Fruit fly (Drosophila melanogaster): ENCODE results near the gene NTPase.
A peak's percentile ranks its signal among the peaks of the same experiment; 100 is the strongest.

Gene NTPase

DNA sequence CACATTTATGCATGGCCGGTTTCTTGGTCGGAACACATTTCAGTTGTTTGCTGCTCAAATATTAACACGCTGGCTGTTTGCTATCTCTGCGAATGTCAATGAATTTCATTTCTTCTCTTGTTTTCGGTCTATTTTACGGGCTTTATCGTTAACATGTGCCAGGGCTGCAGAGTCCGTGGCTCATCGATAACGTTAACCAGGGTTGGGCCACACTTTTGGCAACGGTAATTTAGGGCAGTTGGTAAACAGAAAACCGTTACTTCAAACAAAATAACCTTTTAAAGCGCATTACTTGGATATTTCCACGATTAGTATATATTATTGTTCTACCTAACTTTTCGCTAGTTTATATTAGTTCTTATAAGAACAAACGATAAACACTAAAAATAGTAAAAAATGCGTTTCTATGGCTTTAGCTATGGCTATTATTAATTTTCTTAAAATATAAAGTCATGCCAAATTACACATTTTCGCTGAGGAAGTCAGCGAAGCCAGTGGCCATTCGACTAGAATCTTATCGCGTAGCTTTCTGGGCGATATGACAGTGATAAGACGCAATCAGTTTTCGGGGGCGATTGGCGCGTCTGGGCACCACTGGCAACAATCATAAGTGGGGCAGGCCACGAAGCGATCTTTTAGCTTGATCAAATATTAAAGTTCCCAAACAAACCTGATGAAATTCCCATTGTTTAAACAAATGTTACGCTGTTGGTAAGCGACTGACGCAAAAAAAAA lies 2.5 kb downstream of the NTPase start (continued):
- TF ChIP-seq Sox102F (GFP tag; optimal IDR thresholded peaks at IDR 0.05): peak; percentile 30
- no peak for TF ChIP-seq CG4730 (GFP tag; IDR thresholded peaks at IDR 0.05)
- TF ChIP-seq CG10979 (tag; optimal IDR thresholded peaks at IDR 0.05): peak; percentile 13
- TF ChIP-seq hkb (optimal IDR thresholded peaks at IDR 0.05): no peak
- TF ChIP-seq hkb (GFP tag; IDR thresholded peaks at IDR 0.05): peak; percentile 47
- peak; percentile 29 for TF ChIP-seq tup (GFP tag; optimal IDR thresholded peaks at IDR 0.05)
- no peak; the same call in 1 of the 2 replicates for TF ChIP-seq gsb (GFP tag; IDR thresholded peaks at IDR 0.05)
- peak; percentile 48 for TF ChIP-seq D19A (tag; optimal IDR thresholded peaks at IDR 0.05)
- TF ChIP-seq knrl (GFP tag; IDR thresholded peaks at IDR 0.05; ENCODE audit: partially characterized antibody): no peak
- TF ChIP-seq tna (GFP tag; IDR thresholded peaks at IDR 0.05; ENCODE audit: partially characterized antibody): no peak
- TF ChIP-seq CG4854 (GFP tag; optimal IDR thresholded peaks at IDR 0.05): peak; percentile 29
- peak; percentile 57 for TF ChIP-seq CG11504 (tag; optimal IDR thresholded peaks at IDR 0.05)
- TF ChIP-seq repo (GFP tag; optimal IDR thresholded peaks at IDR 0.05): no peak
- TF ChIP-seq vnd (GFP tag; IDR thresholded peaks at IDR 0.05; ENCODE audit: partially characterized antibody): no peak
- TF ChIP-seq Opbp (GFP tag; IDR thresholded peaks at IDR 0.05; ENCODE audit: partially characterized antibody): no peak; the same call in 2 of the 3 replicates
- no peak for TF ChIP-seq kah (GFP tag; optimal IDR thresholded peaks at IDR 0.05)
- peak; percentile 13; the same call in 1 of the 2 replicates for TF ChIP-seq CG6689 (GFP tag; IDR thresholded peaks at IDR 0.05)
- no peak for TF ChIP-seq Hr39 (optimal IDR thresholded peaks at IDR 0.05)
- TF ChIP-seq CHES-1-like (GFP tag; optimal IDR thresholded peaks at IDR 0.05): peak; percentile 47
- TF ChIP-seq grn (GFP tag; optimal IDR thresholded peaks at IDR 0.05): peak; percentile 96
- peak; percentile 64 for TF ChIP-seq mirr (GFP tag; optimal IDR thresholded peaks at IDR 0.05)
- no peak for TF ChIP-seq CG6254 (GFP tag; optimal IDR thresholded peaks at IDR 0.05)
- TF ChIP-seq CG5953 (GFP tag; IDR thresholded peaks at IDR 0.05): no peak
- no peak for TF ChIP-seq NC2β (GFP tag; optimal IDR thresholded peaks at IDR 0.05)
- TF ChIP-seq unpg (GFP tag; optimal IDR thresholded peaks at IDR 0.05): peak; percentile 45
- TF ChIP-seq CG3407 (GFP tag; optimal IDR thresholded peaks at IDR 0.05): peak; percentile 62
- TF ChIP-seq CG6791 (GFP tag; IDR thresholded peaks at IDR 0.05; ENCODE audit: partially characterized antibody): no peak
- TF ChIP-seq tgo (GFP tag; IDR thresholded peaks at IDR 0.05): peak; percentile 47; the same call in 2 of the 3 replicates
- TF ChIP-seq MESR4 (GFP tag; optimal IDR thresholded peaks at IDR 0.05): peak; percentile 32
- no peak for TF ChIP-seq Dad (GFP tag; optimal IDR thresholded peaks at IDR 0.05)
- peak; percentile 20; the same call in 1 of the 3 replicates for TF ChIP-seq zfh1 (GFP tag; IDR thresholded peaks at IDR 0.05)
- TF ChIP-seq HLH4C (GFP tag; IDR thresholded peaks at IDR 0.05; ENCODE audit: partially characterized antibody): no peak
- no peak for TF ChIP-seq cas (GFP tag; IDR thresholded peaks at IDR 0.05)
- no peak for TF ChIP-seq rib (GFP tag; IDR thresholded peaks at IDR 0.05)
- no peak; the same call in 1 of the 2 replicates for TF ChIP-seq chm (GFP tag; IDR thresholded peaks at IDR 0.05)
- TF ChIP-seq Dfd (GFP tag; optimal IDR thresholded peaks at IDR 0.05): no peak
- peak; percentile 20 for TF ChIP-seq CG10543 (GFP tag; optimal IDR thresholded peaks at IDR 0.05)
- TF ChIP-seq Dek (tag; optimal IDR thresholded peaks at IDR 0.05): peak; percentile 62
- no peak for TF ChIP-seq Kr (GFP tag; optimal IDR thresholded peaks at IDR 0.05)
- no peak for TF ChIP-seq lmd (GFP tag; IDR thresholded peaks at IDR 0.05)
- TF ChIP-seq pan (optimal IDR thresholded peaks at IDR 0.05): no peak
- no peak for TF ChIP-seq pan (GFP tag; optimal IDR thresholded peaks at IDR 0.05 in 1 of 2, IDR thresholded peaks at IDR 0.05 in 1 of 2)
- TF ChIP-seq Optix (GFP tag; IDR thresholded peaks at IDR 0.05): no peak
- no peak for TF ChIP-seq tio (GFP tag; optimal IDR thresholded peaks at IDR 0.05)
- peak; percentile 69 for TF ChIP-seq MTF-1 (GFP tag; optimal IDR thresholded peaks at IDR 0.05; ENCODE audit: borderline replicate concordance)
- TF ChIP-seq ERR (GFP tag; optimal IDR thresholded peaks at IDR 0.05): no peak
- no peak for TF ChIP-seq CG16813 (GFP tag; IDR thresholded peaks at IDR 0.05; ENCODE audit: partially characterized antibody)
- peak; percentile 12; the same call in 1 of the 2 replicates for TF ChIP-seq CG11247 (GFP tag; IDR thresholded peaks at IDR 0.05)
- TF ChIP-seq CG13894 (tag; optimal IDR thresholded peaks at IDR 0.05): peak; percentile 25
- no peak; the same call in 1 of the 2 replicates for TF ChIP-seq esg (GFP tag; conservative IDR thresholded peaks at IDR 0.05)

Data from whole organism, embryonic.